Worm (Caenorhabditis elegans): Measurements from ENCODE around the gene nlp-1.
A peak's percentile ranks its signal among the peaks of the same experiment; 100 is the strongest.

The nlp-1 gene

ce11 chrX:3727274-3727673 is at the start of gene nlp-1:
Gene nlp-1, plus strand, starts transcription at chrX:3727574.
- TF ChIP-seq unc-98 (GFP tag; IDR thresholded peaks at IDR 0.05), result no peak
- TF ChIP-seq vab-15 (tag; optimal IDR thresholded peaks at IDR 0.05), result no peak
- no peak for TF ChIP-seq irx-1 (tag; optimal IDR thresholded peaks at IDR 0.05)
- no peak for TF ChIP-seq ceh-8 (GFP tag; optimal IDR thresholded peaks at IDR 0.05)
- no peak for TF ChIP-seq ceh-63 (GFP tag; optimal IDR thresholded peaks at IDR 0.05)
- no peak for TF ChIP-seq hlh-17 (GFP tag; optimal IDR thresholded peaks at IDR 0.05; ENCODE audit: borderline replicate concordance)
- TF ChIP-seq fkh-10 (GFP tag; optimal IDR thresholded peaks at IDR 0.05), result no peak
- no peak for TF ChIP-seq nhr-11 (tag; optimal IDR thresholded peaks at IDR 0.05)
- no peak for TF ChIP-seq nhr-76 (tag; optimal IDR thresholded peaks at IDR 0.05)
- TF ChIP-seq nhr-28 (tag; optimal IDR thresholded peaks at IDR 0.05), result no peak

- TF ChIP-seq nhr-76 (tag; optimal IDR thresholded peaks at IDR 0.05) (no peak), zip-4 (GFP tag; optimal IDR thresholded peaks at IDR 0.05) (no peak), dsc-1 (tag; optimal IDR thresholded peaks at IDR 0.05) (no peak), C16A3.4 (tag; optimal IDR thresholded peaks at IDR 0.05) (peak; percentile 16), grh-1 (GFP tag; IDR thresholded peaks at IDR 0.05) (no peak), snu-23 (GFP tag; optimal IDR thresholded peaks at IDR 0.05) (peak; percentile 60), swsn-7 (tag; optimal IDR thresholded peaks at IDR 0.05) (no peak), F16B12.6 (tag; optimal IDR thresholded peaks at IDR 0.05) (peak; percentile 9), ceh-88 (GFP tag; IDR thresholded peaks at IDR 0.05) (no peak), blmp-1 (tag; optimal IDR thresholded peaks at IDR 0.05) (peak; percentile 53), ceh-82 (tag; optimal IDR thresholded peaks at IDR 0.05) (no peak), lir-3 (tag; optimal IDR thresholded peaks at IDR 0.05; ENCODE audit: poor library complexity) (peak; percentile 28), efl-3 (GFP tag; optimal IDR thresholded peaks at IDR 0.05) (peak; percentile 7), aha-1 (tag; optimal IDR thresholded peaks at IDR 0.05) (no peak), fos-1 (tag; optimal IDR thresholded peaks at IDR 0.05) (no peak), lin-39 (tag; optimal IDR thresholded peaks at IDR 0.05) (no peak), tlp-1 (tag; optimal IDR thresholded peaks at IDR 0.05) (no peak), snpc-4 (tag; optimal IDR thresholded peaks at IDR 0.05) (no peak), hlh-17 (GFP tag; optimal IDR thresholded peaks at IDR 0.05; ENCODE audit: borderline replicate concordance) (no peak), nhr-77 (tag; optimal IDR thresholded peaks at IDR 0.05) (no peak), unc-130 (tag; optimal IDR thresholded peaks at IDR 0.05) (no peak), nhr-12 (tag; optimal IDR thresholded peaks at IDR 0.05) (no peak), mef-2 (tag; optimal IDR thresholded peaks at IDR 0.05) (no peak), ceh-90 (tag; optimal IDR thresholded peaks at IDR 0.05) (no peak), aly-2 (tag; optimal IDR thresholded peaks at IDR 0.05) (no peak), unc-62 (GFP tag; optimal IDR thresholded peaks at IDR 0.05) (no peak), nhr-84 (tag; optimal IDR thresholded peaks at IDR 0.05) (no peak), nhr-28 (tag; optimal IDR thresholded peaks at IDR 0.05) (no peak), fkh-10 (GFP tag; optimal IDR thresholded peaks at IDR 0.05) (no peak), ztf-4 (tag; optimal IDR thresholded peaks at IDR 0.05) (no peak), zag-1 (tag; optimal IDR thresholded peaks at IDR 0.05) (no peak), hlh-4 (tag; optimal IDR thresholded peaks at IDR 0.05) (no peak), fkh-8 (tag; optimal IDR thresholded peaks at IDR 0.05) (peak; percentile 17), nhr-237 (tag; optimal IDR thresholded peaks at IDR 0.05) (no peak), efl-1 (optimal IDR thresholded peaks at IDR 0.05) (peak in 1 of 2 experiments; percentile 65), efl-1 (GFP tag; optimal IDR thresholded peaks at IDR 0.05 in 1 of 2) (peak; percentile 68 to 97), alr-1 (tag; optimal IDR thresholded peaks at IDR 0.05; ENCODE audit: borderline replicate concordance) (no peak), nhr-19 (GFP tag; conservative IDR thresholded peaks at IDR 0.05) (peak; percentile 40), tbx-2 (tag; optimal IDR thresholded peaks at IDR 0.05) (peak; percentile 33), ztf-11 (tag; optimal IDR thresholded peaks at IDR 0.05) (no peak), unc-30 (tag; optimal IDR thresholded peaks at IDR 0.05) (no peak), egl-13 (tag; optimal IDR thresholded peaks at IDR 0.05) (no peak), ces-1 (GFP tag; optimal IDR thresholded peaks at IDR 0.05) (no peak), dpl-1 (GFP tag; optimal IDR thresholded peaks at IDR 0.05) (peak; percentile 27 to 70 (median 48)), C04F5.9 (tag; optimal IDR thresholded peaks at IDR 0.05) (no peak), sptf-1 (tag; optimal IDR thresholded peaks at IDR 0.05) (no peak)
Measured at ce11 chrX:3678507-3679175, 48.7 kb upstream of the nlp-1 start, which contains the start of gene tag-52. Gene tag-52, minus strand, starts transcription at chrX:3678557.
